Worm (Caenorhabditis elegans) whole organism, L1 larva: Measurements from ENCODE around the gene T05C1.5.
A peak's percentile ranks its signal among the peaks of the same experiment; 100 is the strongest.

Source experiments
- aha-1 ChIP-seq: fragments of 150-350 bp; optimal IDR thresholded peaks from 2 replicates; lab custom pipeline; 2014; ENCODE audit warnings: missing biosample characterization, missing genetic modification characterization
- ceh-88 ChIP-seq: fragments of 200-800 bp; sonication (Bioruptor generic); IDR thresholded peaks from 2 replicates; pipeline ENCODE4 v1.3.6; 2022; ENCODE audit warnings: missing genetic modification characterization, missing compliant biosample characterization
- dsc-1 ChIP-seq: sonication (generic microtip); optimal IDR thresholded peaks from 2 replicates; lab custom pipeline; 2016; ENCODE audit warnings: mild to moderate bottlenecking, missing genetic modification characterization, missing compliant biosample characterization
- efl-1 ChIP-seq, 4 experiments: fragments of 150-350 bp; optimal IDR thresholded peaks in 3 of 4; peaks in 1 of 4; 1 replicate in 1 of 4; 2 replicates in 3 of 4; lab custom pipeline; 2014; ENCODE audit warnings: missing biosample characterization in 2 of 4, missing genetic modification characterization in 2 of 4, missing genetic modification reagents in 2 of 4
- efl-3 ChIP-seq: fragments of 200-800 bp; sonication (Bioruptor generic); optimal IDR thresholded peaks from 2 replicates; lab custom pipeline; 2018; ENCODE audit warnings: mild to moderate bottlenecking, missing genetic modification characterization, missing compliant biosample characterization
- egl-13 ChIP-seq: sonication (generic microtip); optimal IDR thresholded peaks from 2 replicates; lab custom pipeline; 2016; ENCODE audit warnings: missing genotype, missing genetic modification reagents, missing genetic modification characterization, missing compliant biosample characterization
- ets-5 ChIP-seq: fragments of 200-800 bp; sonication (Bioruptor generic); IDR thresholded peaks from 2 replicates; pipeline ENCODE4 v1.3.6; 2022; ENCODE audit warnings: missing genetic modification characterization, missing compliant biosample characterization
- fos-1 ChIP-seq: fragments of 150-350 bp; optimal IDR thresholded peaks from 2 replicates; lab custom pipeline; 2014; ENCODE audit warnings: missing biosample characterization, missing genetic modification characterization
- grh-1 ChIP-seq: fragments of 200-800 bp; sonication (Bioruptor generic); IDR thresholded peaks from 2 replicates; pipeline ENCODE4 v1.3.6; 2022; ENCODE audit warnings: missing genetic modification reagents, missing genetic modification characterization, missing compliant biosample characterization
- hlh-17 ChIP-seq: fragments of 200-800 bp; sonication (Bioruptor generic); optimal IDR thresholded peaks from 2 replicates; lab custom pipeline; 2018; ENCODE audit warnings: missing genetic modification characterization, mild to moderate bottlenecking, missing compliant biosample characterization, moderate library complexity, borderline replicate concordance
- hlh-4 ChIP-seq: sonication (generic microtip); optimal IDR thresholded peaks from 2 replicates; lab custom pipeline; 2016; ENCODE audit warnings: mild to moderate bottlenecking, missing genetic modification characterization, missing compliant biosample characterization
- lin-13 ChIP-seq: fragments of 150-350 bp; optimal IDR thresholded peaks from 2 replicates; lab custom pipeline; 2014; ENCODE audit warnings: missing biosample characterization, missing genetic modification reagents, missing genetic modification characterization
- lin-15B ChIP-seq: fragments of 150-350 bp; sonication (generic microtip); optimal IDR thresholded peaks from 3 replicates; lab custom pipeline; 2014; ENCODE audit warnings: missing biosample characterization, missing genetic modification characterization
- lin-35 ChIP-seq, 2 experiments: fragments of 150-350 bp; optimal IDR thresholded peaks; 2 replicates each; lab custom pipeline; 2014; ENCODE audit warnings: missing biosample characterization in 2 of 2, missing genetic modification characterization in 2 of 2, missing genetic modification reagents in 2 of 2
- lsy-2 ChIP-seq, 2 experiments: fragments of 150-350 bp; optimal IDR thresholded peaks; 2 replicates each; lab custom pipeline; 2014; ENCODE audit warnings: missing biosample characterization in 2 of 2, missing genetic modification characterization in 2 of 2
- mab-9 ChIP-seq: fragments of 200-800 bp; sonication (Bioruptor generic); IDR thresholded peaks from 2 replicates; pipeline ENCODE4 v1.3.6; 2022; ENCODE audit warnings: missing genetic modification reagents, missing genetic modification characterization, missing compliant biosample characterization
- nhr-20 ChIP-seq: sonication (generic microtip); optimal IDR thresholded peaks from 2 replicates; lab custom pipeline; 2016; ENCODE audit warnings: mild to moderate bottlenecking, missing genetic modification characterization, missing compliant biosample characterization
- nhr-85 ChIP-seq: sonication (generic microtip); peaks from one replicate; lab custom pipeline; 2016; ENCODE audit warnings: missing genetic modification characterization, inconsistent platforms, missing compliant biosample characterization
- pag-3 ChIP-seq: sonication (generic microtip); optimal IDR thresholded peaks from 2 replicates; lab custom pipeline; 2017; ENCODE audit warnings: missing genetic modification characterization, mild to moderate bottlenecking, missing compliant biosample characterization, antibody characterized with exemption, borderline replicate concordance; ENCODE audit not compliant: insufficient read depth
- pqm-1 ChIP-seq: sonication (generic microtip); optimal IDR thresholded peaks from 3 replicates; lab custom pipeline; 2017; ENCODE audit warnings: missing biosample characterization, missing genetic modification characterization
- skn-1 ChIP-seq: fragments of 150-350 bp; optimal IDR thresholded peaks from 2 replicates; lab custom pipeline; 2014; ENCODE audit warnings: missing biosample characterization, missing genetic modification characterization
- snpc-4 ChIP-seq: fragments of 150-350 bp; optimal IDR thresholded peaks from 2 replicates; lab custom pipeline; 2014; ENCODE audit warnings: missing biosample characterization, missing genetic modification characterization
- snu-23 ChIP-seq: sonication (generic microtip); optimal IDR thresholded peaks from 2 replicates; lab custom pipeline; 2016; ENCODE audit warnings: missing genetic modification characterization, missing compliant biosample characterization
- sox-4 ChIP-seq: sonication (generic microtip); optimal IDR thresholded peaks from 2 replicates; lab custom pipeline; 2016; ENCODE audit warnings: missing genetic modification characterization, missing compliant biosample characterization
- sptf-1 ChIP-seq: fragments of 150-350 bp; optimal IDR thresholded peaks from 2 replicates; lab custom pipeline; 2014; ENCODE audit warnings: missing biosample characterization, missing genetic modification characterization
- tbx-2 ChIP-seq: sonication (generic microtip); optimal IDR thresholded peaks from 2 replicates; lab custom pipeline; 2016; ENCODE audit warnings: missing genetic modification characterization, missing compliant biosample characterization
- unc-30 ChIP-seq: sonication (generic microtip); optimal IDR thresholded peaks from 2 replicates; lab custom pipeline; 2017; ENCODE audit warnings: missing biosample characterization, missing genetic modification characterization
- unc-62 ChIP-seq: fragments of 150-350 bp; optimal IDR thresholded peaks from 2 replicates; lab custom pipeline; 2014; ENCODE audit warnings: missing biosample characterization, missing genetic modification reagents, missing genetic modification characterization

T05C1.5 gene

DNA sequence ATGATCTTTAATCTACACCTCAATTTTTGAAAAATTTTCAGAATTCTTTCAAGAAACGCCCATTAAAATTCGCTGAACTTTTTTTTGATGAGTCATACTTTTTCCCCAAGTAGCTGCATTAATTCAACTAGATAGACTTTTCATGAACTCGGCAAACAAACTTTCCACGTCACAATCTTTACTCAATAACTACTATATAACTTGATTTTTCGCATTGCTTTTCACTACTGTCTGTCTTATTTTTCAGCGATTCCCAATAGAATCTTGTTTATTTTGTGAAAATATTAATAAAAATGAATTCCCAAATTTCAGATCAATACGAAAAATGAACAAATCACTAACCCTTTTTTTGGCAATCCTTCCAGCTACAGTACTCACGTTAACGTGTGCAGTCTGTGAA is 12.3 kb downstream of the T05C1.5 start, which contains the start of gene T05C1.1:
Gene T05C1.1 (plus strand): TSS at position 301 of the 400 bp plus-strand sequence.
- TF ChIP-seq dsc-1 (tag; lab: Kevin White, UChicago) (no peak), snu-23 (GFP tag; lab: Kevin White, UChicago) (no peak), pqm-1 (tag; lab: Kevin White, UChicago) (no peak), lin-15B (tag; lab: Kevin White, UChicago) (no peak), skn-1 (no peak), unc-30 (no peak), snpc-4 (tag; lab: Kevin White, UChicago) (no peak), grh-1 (GFP tag; lab: Robert Waterston, UW) (no peak), aha-1 (tag; lab: Kevin White, UChicago) (no peak)

DNA sequence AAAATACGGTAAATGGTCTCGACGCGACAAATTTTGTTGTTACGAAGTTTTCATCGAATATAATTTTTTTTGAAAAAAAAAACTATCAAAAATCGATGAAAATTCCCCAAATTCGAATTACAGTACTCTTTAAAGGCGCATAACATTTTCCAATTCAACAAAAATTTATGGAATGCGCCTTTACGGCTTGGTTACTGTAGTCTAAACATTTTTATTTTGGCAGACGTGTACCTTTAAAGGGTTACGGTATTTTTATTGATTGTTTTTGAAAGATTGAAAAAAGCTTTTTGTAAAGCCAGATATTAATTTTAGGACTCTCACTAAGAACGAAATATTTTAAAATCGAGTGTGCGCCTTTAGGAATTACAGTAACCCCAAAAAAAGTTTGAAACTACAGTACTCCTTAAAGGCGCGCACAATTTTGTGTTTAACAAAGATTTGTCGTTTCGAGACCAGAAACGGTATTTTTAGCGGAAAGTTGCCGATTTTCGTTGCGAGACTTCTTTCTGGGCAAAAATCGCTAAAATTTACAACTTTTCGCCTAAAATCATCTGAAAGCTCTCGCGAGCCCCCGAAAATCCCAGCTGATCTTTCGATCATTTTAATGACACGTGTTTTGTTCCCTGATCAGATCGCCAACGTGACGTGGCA is 16.5 kb downstream of the T05C1.5 start:
- TF ChIP-seq pqm-1 (tag; lab: Kevin White, UChicago), result no peak
- no peak for TF ChIP-seq ceh-88 (GFP tag; lab: Robert Waterston, UW)
- no peak for TF ChIP-seq fos-1 (tag; lab: Kevin White, UChicago)
- no peak for TF ChIP-seq lsy-2 (tag; optimal IDR thresholded peaks at IDR 0.05; lab: Kevin White, UChicago)
- TF ChIP-seq nhr-85, result no peak
- no peak for TF ChIP-seq lin-13
- no peak for TF ChIP-seq hlh-4
- TF ChIP-seq efl-1 (optimal IDR thresholded peaks at IDR 0.05; lab: Kevin White, UChicago), result no peak
- peak in 1 of 2 experiments; percentile 59 for TF ChIP-seq efl-1 (GFP tag; optimal IDR thresholded peaks at IDR 0.05 in 1 of 2; lab: Kevin White, UChicago)

DNA sequence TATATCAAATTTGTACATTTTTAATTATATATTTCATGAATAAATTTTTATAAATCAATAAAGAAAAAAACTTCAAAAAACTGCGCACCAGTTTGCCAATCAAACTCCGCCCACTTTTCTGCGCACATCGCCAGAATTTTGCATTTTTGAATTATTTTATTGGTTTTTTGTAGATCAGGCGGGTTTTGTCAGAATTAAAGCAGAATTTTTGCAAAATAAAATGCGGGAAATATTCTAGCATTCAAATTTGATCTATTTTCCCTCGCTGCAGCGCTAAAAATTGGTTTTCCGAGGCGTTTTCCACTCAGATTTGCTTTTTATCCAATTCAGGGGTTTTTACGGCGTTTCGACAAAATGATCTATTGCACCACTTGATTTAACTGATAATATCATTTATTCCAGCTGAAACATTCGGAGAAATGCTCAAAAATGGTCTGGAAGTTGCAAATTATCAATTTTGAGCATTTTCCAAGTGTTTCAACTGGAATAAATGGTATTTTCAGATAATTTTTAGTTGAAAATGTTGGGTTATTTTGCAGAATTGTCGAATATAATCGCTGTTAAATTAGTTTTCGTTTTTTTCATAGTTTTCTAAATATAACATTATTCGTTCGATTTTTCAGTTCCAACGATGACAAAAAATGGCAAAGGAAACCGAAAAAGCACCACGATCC is 19.5 kb downstream of the T05C1.5 start, which contains the start of gene W06B4.1:
Gene W06B4.1 (plus strand): TSS at position 624 of the 674 bp plus-strand sequence.
- peak in 1 of 2 experiments; percentile 17 for TF ChIP-seq efl-1 (optimal IDR thresholded peaks at IDR 0.05; lab: Kevin White, UChicago)
- TF ChIP-seq efl-1 (GFP tag; optimal IDR thresholded peaks at IDR 0.05 in 1 of 2; lab: Kevin White, UChicago), result no peak
- TF ChIP-seq efl-3 (GFP tag; lab: Kevin White, UChicago), result no peak

ce11 chrII:4468897-4469459 is 21.7 kb downstream of the T05C1.5 start:
- TF ChIP-seq nhr-20 (tag; lab: Kevin White, UChicago) (peak; percentile 1), fos-1 (tag; lab: Kevin White, UChicago) (no peak)
- TF ChIP-seq, all 84 proteins: peak for 1

DNA sequence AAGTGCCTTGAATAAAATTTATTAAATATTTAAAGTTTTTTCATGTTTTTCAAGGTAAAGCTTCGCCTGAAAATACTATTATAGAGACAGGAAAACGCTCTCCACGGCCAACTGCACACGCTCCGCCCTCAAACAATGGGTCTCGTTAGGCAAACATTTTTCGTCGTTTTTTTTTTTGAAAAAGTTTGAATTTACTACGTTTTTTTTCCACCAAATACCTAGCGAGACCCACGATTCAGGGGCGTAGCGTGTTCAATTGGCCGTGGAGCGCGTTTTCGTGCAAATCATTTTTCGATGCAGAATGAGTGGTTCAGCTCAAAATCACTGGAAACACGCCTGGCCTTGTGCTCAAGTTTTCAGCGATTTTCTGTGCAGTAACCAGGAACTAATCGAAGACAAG is 22.8 kb downstream of the T05C1.5 start, which contains the start of gene W06B4.2:
Gene W06B4.2 (plus strand): TSS at position 301 of the 400 bp plus-strand sequence.
- no peak for TF ChIP-seq lin-35 (GFP tag; optimal IDR thresholded peaks at IDR 0.05; lab: Kevin White, UChicago)
- TF ChIP-seq sox-4 (tag; lab: Kevin White, UChicago), result no peak
- no peak for TF ChIP-seq egl-13 (tag; lab: Kevin White, UChicago)
- TF ChIP-seq pag-3, result no peak
- no peak for TF ChIP-seq hlh-17 (GFP tag; lab: Kevin White, UChicago)
- no peak for TF ChIP-seq sptf-1
- TF ChIP-seq tbx-2 (tag; lab: Kevin White, UChicago), result no peak

DNA sequence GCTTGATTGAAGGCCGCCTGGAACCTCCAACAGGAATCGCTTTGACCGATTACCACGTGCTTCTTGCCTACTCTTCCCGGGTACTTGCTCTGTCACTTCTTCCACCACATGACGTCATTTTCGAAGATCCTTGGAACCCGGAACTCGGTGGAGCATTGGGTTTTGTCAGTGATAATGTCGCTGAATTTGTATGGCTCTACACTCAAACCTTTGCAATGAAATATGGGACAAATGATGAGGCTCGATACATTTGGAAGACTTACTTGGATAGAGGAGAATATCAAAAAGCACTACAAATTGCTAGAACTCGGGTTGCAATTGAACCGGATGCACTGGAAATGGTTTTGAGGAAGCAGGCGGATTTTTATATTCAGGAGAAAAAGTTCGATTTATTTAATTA is 27.8 kb downstream of the T05C1.5 start:
- TF ChIP-seq ceh-88 (GFP tag; lab: Robert Waterston, UW), result no peak

- no peak for TF ChIP-seq ets-5 (GFP tag; lab: Robert Waterston, UW)
- no peak for TF ChIP-seq lin-15B (tag; lab: Kevin White, UChicago)
- TF ChIP-seq unc-62 (GFP tag; lab: Kevin White, UChicago), result no peak
- TF ChIP-seq mab-9 (GFP tag; lab: Robert Waterston, UW), result no peak
Observed at ce11 chrII:4460851-4461250, 29.8 kb downstream of the T05C1.5 start, which contains the start of the genes T12C9.7 and vps-18. Gene T12C9.7 (minus strand): TSS chrII:4460951. Gene vps-18 (plus strand): TSS chrII:4461130.
